3 fruit fly cellular contexts compared by ENCODE assay signal in genomic region chr3R:4773097-4773496, dm6.
TF ChIP-seq lines count a peak whose summit lies in the region.

Gene CG44098, minus strand, starts transcription at chr3R:4773197.

- no peak for TF ChIP-seq CTCF in whole organism, embryonic (GFP tag; optimal IDR thresholded peaks at IDR 0.05; lab: Kevin White, UChicago)

TF ChIP-seq in whole organism, embryonic, 481 proteins besides CTCF, POLR2A, EP300 and RAD21:
- TF ChIP-seq TFAM (GFP tag; optimal IDR thresholded peaks at IDR 0.05; lab: Kevin White, UChicago) (no peak), Med (GFP tag; lab: Kevin White, UChicago) (peak; percentile 52), sens (GFP tag; lab: Kevin White, UChicago) (peak; percentile 8), wdn (GFP tag; IDR thresholded peaks at IDR 0.05; lab: Robert Waterston, UW) (no peak), CG18599 (GFP tag; optimal IDR thresholded peaks at IDR 0.05; lab: Kevin White, UChicago) (peak; percentile 32), Antp (GFP tag; optimal IDR thresholded peaks at IDR 0.05; lab: Kevin White, UChicago) (no peak), NK7.1 (GFP tag; optimal IDR thresholded peaks at IDR 0.05; lab: Kevin White, UChicago) (no peak), CG15011 (GFP tag; optimal IDR thresholded peaks at IDR 0.05; lab: Kevin White, UChicago) (no peak), bcd (GFP tag; optimal IDR thresholded peaks at IDR 0.05; lab: Kevin White, UChicago) (no peak), CG3281 (GFP tag; optimal IDR thresholded peaks at IDR 0.05; lab: Kevin White, UChicago) (peak; percentile 5), Deaf1 (tag; optimal IDR thresholded peaks at IDR 0.05; lab: Kevin White, UChicago) (peak; percentile 31), lab (GFP tag; optimal IDR thresholded peaks at IDR 0.05; lab: Kevin White, UChicago) (peak; percentile 25)
TF ChIP-seq in whole organism, embryonic: peak in this region for 6.

TF ChIP-seq in whole organism, prepupa, 60 proteins besides CTCF, POLR2A, EP300 and RAD21:
- no peak for TF ChIP-seq OdsH (GFP tag; optimal IDR thresholded peaks at IDR 0.05; lab: Kevin White, UChicago)
- TF ChIP-seq CG31627 (GFP tag; optimal IDR thresholded peaks at IDR 0.05; lab: Kevin White, UChicago) = no peak
- TF ChIP-seq CG8632 (GFP tag; optimal IDR thresholded peaks at IDR 0.05; lab: Kevin White, UChicago) = no peak
- TF ChIP-seq fkh (GFP tag; optimal IDR thresholded peaks at IDR 0.05; lab: Kevin White, UChicago) = peak; percentile 48
- TF ChIP-seq CG8319 (GFP tag; optimal IDR thresholded peaks at IDR 0.05; lab: Kevin White, UChicago) = no peak
- no peak for TF ChIP-seq Ets21C (GFP tag; optimal IDR thresholded peaks at IDR 0.05; lab: Kevin White, UChicago)
- no peak for TF ChIP-seq cyc (GFP tag; optimal IDR thresholded peaks at IDR 0.05; lab: Kevin White, UChicago)
- no peak for TF ChIP-seq pdm3 (GFP tag; optimal IDR thresholded peaks at IDR 0.05; lab: Kevin White, UChicago)
TF ChIP-seq in whole organism, prepupa: peak in this region for 1.

TF ChIP-seq in whole organism, wandering third instar larva, 38 proteins besides CTCF, POLR2A, EP300 and RAD21:
- TF ChIP-seq sv (GFP tag; optimal IDR thresholded peaks at IDR 0.05; lab: Kevin White, UChicago) (no peak), h (GFP tag; optimal IDR thresholded peaks at IDR 0.05; lab: Kevin White, UChicago) (peak; percentile 13), Hr83 (GFP tag; optimal IDR thresholded peaks at IDR 0.05; lab: Kevin White, UChicago; ENCODE audit: poor library complexity, severe bottlenecking) (peak; percentile 15), Abd-B (GFP tag; optimal IDR thresholded peaks at IDR 0.05; lab: Kevin White, UChicago) (no peak), woc (GFP tag; optimal IDR thresholded peaks at IDR 0.05; lab: Kevin White, UChicago) (no peak), rgr (GFP tag; optimal IDR thresholded peaks at IDR 0.05; lab: Kevin White, UChicago) (peak; percentile 7), Hnf4 (GFP tag; optimal IDR thresholded peaks at IDR 0.05; lab: Kevin White, UChicago) (no peak)
